Worm (Caenorhabditis elegans) whole organism, L1 larva: ENCODE results near the gene F53B3.6.

ENCODE experiments used
- C16A3.4 ChIP-seq: fragments of 150-350 bp; optimal IDR thresholded peaks from 2 replicates; lab custom pipeline; 2014; ENCODE audit warnings: missing biosample characterization, missing genetic modification characterization
- aha-1 ChIP-seq: fragments of 150-350 bp; optimal IDR thresholded peaks from 2 replicates; lab custom pipeline; 2014; ENCODE audit warnings: missing biosample characterization, missing genetic modification characterization
- aly-2 ChIP-seq: fragments of 150-350 bp; optimal IDR thresholded peaks from 2 replicates; lab custom pipeline; 2014; ENCODE audit warnings: missing biosample characterization, missing genetic modification characterization
- blmp-1 ChIP-seq: fragments of 150-350 bp; optimal IDR thresholded peaks from 2 replicates; lab custom pipeline; 2014; ENCODE audit warnings: missing biosample characterization, missing genetic modification characterization
- ceh-8 ChIP-seq: fragments of 200-800 bp; sonication (Bioruptor generic); optimal IDR thresholded peaks from 2 replicates; lab custom pipeline; 2018; ENCODE audit warnings: mild to moderate bottlenecking, missing genetic modification characterization, moderate library complexity, missing compliant biosample characterization
- efl-1 ChIP-seq, 4 experiments: fragments of 150-350 bp; optimal IDR thresholded peaks in 3 of 4; peaks in 1 of 4; 1 replicate in 1 of 4; 2 replicates in 3 of 4; lab custom pipeline; 2014; ENCODE audit warnings: missing biosample characterization in 2 of 4, missing genetic modification characterization in 2 of 4, missing genetic modification reagents in 2 of 4
- elt-2 ChIP-seq: sonication (generic microtip); optimal IDR thresholded peaks from 2 replicates; lab custom pipeline; 2016; ENCODE audit warnings: missing genetic modification characterization, mild to moderate bottlenecking, inconsistent platforms, missing compliant biosample characterization, missing genetic modification reagents
- elt-3 ChIP-seq, 6 experiments: fragments of 150-350 bp in 1 of 6; sonication (generic microtip); optimal IDR thresholded peaks; 2 replicates each; lab custom pipeline; 2017 to 2018; ENCODE audit warnings: missing biosample characterization in 6 of 6, missing genetic modification characterization in 6 of 6, inconsistent platforms in 1 of 6
- fkh-10 ChIP-seq: sonication (generic microtip); optimal IDR thresholded peaks from 2 replicates; lab custom pipeline; 2017; ENCODE audit warnings: missing biosample characterization, missing genetic modification reagents, missing genetic modification characterization
- grh-1 ChIP-seq: fragments of 200-800 bp; sonication (Bioruptor generic); IDR thresholded peaks from 2 replicates; pipeline ENCODE4 v1.3.6; 2022; ENCODE audit warnings: missing genetic modification reagents, missing genetic modification characterization, missing compliant biosample characterization
- hlh-4 ChIP-seq: sonication (generic microtip); optimal IDR thresholded peaks from 2 replicates; lab custom pipeline; 2016; ENCODE audit warnings: mild to moderate bottlenecking, missing genetic modification characterization, missing compliant biosample characterization
- hpl-2 ChIP-seq: fragments of 150-350 bp; optimal IDR thresholded peaks from 2 replicates; lab custom pipeline; 2014; ENCODE audit warnings: missing biosample characterization, missing genetic modification reagents, missing genetic modification characterization
- irx-1 ChIP-seq: sonication (generic microtip); optimal IDR thresholded peaks from 2 replicates; lab custom pipeline; 2016; ENCODE audit warnings: missing genetic modification characterization, missing compliant biosample characterization
- jun-1 ChIP-seq: fragments of 150-350 bp; optimal IDR thresholded peaks from 2 replicates; lab custom pipeline; 2014; ENCODE audit warnings: missing biosample characterization, missing genetic modification reagents, missing genetic modification characterization
- lin-13 ChIP-seq: fragments of 150-350 bp; optimal IDR thresholded peaks from 2 replicates; lab custom pipeline; 2014; ENCODE audit warnings: missing biosample characterization, missing genetic modification reagents, missing genetic modification characterization
- lin-14 ChIP-seq: fragments of 200-800 bp; sonication (Bioruptor generic); optimal IDR thresholded peaks from 2 replicates; lab custom pipeline; 2018; ENCODE audit warnings: mild to moderate bottlenecking, missing genetic modification characterization, moderate library complexity, missing compliant biosample characterization
- lin-15B ChIP-seq: fragments of 150-350 bp; sonication (generic microtip); optimal IDR thresholded peaks from 3 replicates; lab custom pipeline; 2014; ENCODE audit warnings: missing biosample characterization, missing genetic modification characterization
- lin-35 ChIP-seq, 2 experiments: fragments of 150-350 bp; optimal IDR thresholded peaks; 2 replicates each; lab custom pipeline; 2014; ENCODE audit warnings: missing biosample characterization in 2 of 2, missing genetic modification characterization in 2 of 2, missing genetic modification reagents in 2 of 2
- lir-3 ChIP-seq: sonication (generic microtip); optimal IDR thresholded peaks from 2 replicates; lab custom pipeline; 2016; ENCODE audit warnings: mild to moderate bottlenecking, missing genetic modification characterization, moderate library complexity, missing compliant biosample characterization; ENCODE audit not compliant: poor library complexity
- lsy-2 ChIP-seq, 2 experiments: fragments of 150-350 bp; optimal IDR thresholded peaks; 2 replicates each; lab custom pipeline; 2014; ENCODE audit warnings: missing biosample characterization in 2 of 2, missing genetic modification characterization in 2 of 2
- mab-9 ChIP-seq: fragments of 200-800 bp; sonication (Bioruptor generic); IDR thresholded peaks from 2 replicates; pipeline ENCODE4 v1.3.6; 2022; ENCODE audit warnings: missing genetic modification reagents, missing genetic modification characterization, missing compliant biosample characterization
- mdl-1 ChIP-seq, 2 experiments: fragments of 150-350 bp; optimal IDR thresholded peaks; 2 replicates each; lab custom pipeline; 2014 to 2017; ENCODE audit warnings: missing biosample characterization in 2 of 2, missing genetic modification characterization in 2 of 2, inconsistent platforms in 1 of 2
- mep-1 ChIP-seq: fragments of 150-350 bp; optimal IDR thresholded peaks from 2 replicates; lab custom pipeline; 2014; ENCODE audit warnings: missing biosample characterization, missing genetic modification characterization
- nhr-12 ChIP-seq: sonication (generic microtip); optimal IDR thresholded peaks from 2 replicates; lab custom pipeline; 2017; ENCODE audit warnings: missing biosample characterization, missing genetic modification characterization
- nhr-19 ChIP-seq: fragments of 200-800 bp; sonication (Bioruptor generic); conservative IDR thresholded peaks from 2 replicates; pipeline ENCODE4 v1.3.6; 2022; ENCODE audit warnings: missing genetic modification characterization, missing compliant biosample characterization
- nhr-20 ChIP-seq: sonication (generic microtip); optimal IDR thresholded peaks from 2 replicates; lab custom pipeline; 2016; ENCODE audit warnings: mild to moderate bottlenecking, missing genetic modification characterization, missing compliant biosample characterization
- nhr-28 ChIP-seq: fragments of 150-350 bp; optimal IDR thresholded peaks from 2 replicates; lab custom pipeline; 2014; ENCODE audit warnings: missing biosample characterization, missing genetic modification characterization
- nhr-47 ChIP-seq: sonication (generic microtip); optimal IDR thresholded peaks from 2 replicates; lab custom pipeline; 2016; ENCODE audit warnings: mild to moderate bottlenecking, missing genetic modification characterization, moderate library complexity, missing compliant biosample characterization
- nhr-71 ChIP-seq: sonication (generic microtip); optimal IDR thresholded peaks from 2 replicates; lab custom pipeline; 2016; ENCODE audit warnings: mild to moderate bottlenecking, missing genetic modification characterization, moderate library complexity, missing compliant biosample characterization
- nhr-85 ChIP-seq: sonication (generic microtip); peaks from one replicate; lab custom pipeline; 2016; ENCODE audit warnings: missing genetic modification characterization, inconsistent platforms, missing compliant biosample characterization
- nhr-90 ChIP-seq: sonication (generic microtip); optimal IDR thresholded peaks from 2 replicates; lab custom pipeline; 2016; ENCODE audit warnings: mild to moderate bottlenecking, missing genetic modification characterization, missing compliant biosample characterization; ENCODE audit not compliant: poor library complexity
- pqm-1 ChIP-seq: sonication (generic microtip); optimal IDR thresholded peaks from 3 replicates; lab custom pipeline; 2017; ENCODE audit warnings: missing biosample characterization, missing genetic modification characterization
- rnt-1 ChIP-seq: sonication (generic microtip); optimal IDR thresholded peaks from 2 replicates; lab custom pipeline; 2016; ENCODE audit warnings: mild to moderate bottlenecking, missing genetic modification characterization, moderate library complexity, missing compliant biosample characterization
- skn-1 ChIP-seq: fragments of 150-350 bp; optimal IDR thresholded peaks from 2 replicates; lab custom pipeline; 2014; ENCODE audit warnings: missing biosample characterization, missing genetic modification characterization
- snu-23 ChIP-seq: sonication (generic microtip); optimal IDR thresholded peaks from 2 replicates; lab custom pipeline; 2016; ENCODE audit warnings: missing genetic modification characterization, missing compliant biosample characterization
- sox-4 ChIP-seq: sonication (generic microtip); optimal IDR thresholded peaks from 2 replicates; lab custom pipeline; 2016; ENCODE audit warnings: missing genetic modification characterization, missing compliant biosample characterization
- unc-130 ChIP-seq: fragments of 150-350 bp; optimal IDR thresholded peaks from 2 replicates; lab custom pipeline; 2017; ENCODE audit warnings: missing biosample characterization, missing genetic modification characterization, inconsistent platforms
- unc-30 ChIP-seq: sonication (generic microtip); optimal IDR thresholded peaks from 2 replicates; lab custom pipeline; 2017; ENCODE audit warnings: missing biosample characterization, missing genetic modification characterization
- vab-15 ChIP-seq: sonication (generic microtip); optimal IDR thresholded peaks from 2 replicates; lab custom pipeline; 2017; ENCODE audit warnings: missing genotype, mild to moderate bottlenecking, missing genetic modification characterization, missing compliant biosample characterization
- zag-1 ChIP-seq: fragments of 150-350 bp; optimal IDR thresholded peaks from 2 replicates; lab custom pipeline; 2014; ENCODE audit warnings: missing biosample characterization, missing genetic modification characterization
- ztf-4 ChIP-seq: fragments of 150-350 bp; optimal IDR thresholded peaks from 2 replicates; lab custom pipeline; 2014; ENCODE audit warnings: missing biosample characterization, missing genetic modification characterization

F53B3.6 gene

ce11 chrX:2857070-2857825, 6.8 kb upstream of the F53B3.6 start, which contains the start of gene tra-4 (continued):
- TF ChIP-seq ztf-4 (tag; lab: Kevin White, UChicago), result no peak
- no peak for TF ChIP-seq elt-2 (tag; lab: Kevin White, UChicago)
- TF ChIP-seq hlh-4 (tag; lab: Kevin White, UChicago), result no peak
- peak; percentile 78 for TF ChIP-seq rnt-1 (tag; lab: Kevin White, UChicago)
- no peak for TF ChIP-seq nhr-12
- no peak for TF ChIP-seq ceh-8
- no peak for TF ChIP-seq lin-15B
- TF ChIP-seq unc-30 (tag; lab: Kevin White, UChicago), result no peak
- no peak for TF ChIP-seq grh-1 (GFP tag; lab: Robert Waterston, UW)
- TF ChIP-seq, all 84 proteins: peak for 20

DNA sequence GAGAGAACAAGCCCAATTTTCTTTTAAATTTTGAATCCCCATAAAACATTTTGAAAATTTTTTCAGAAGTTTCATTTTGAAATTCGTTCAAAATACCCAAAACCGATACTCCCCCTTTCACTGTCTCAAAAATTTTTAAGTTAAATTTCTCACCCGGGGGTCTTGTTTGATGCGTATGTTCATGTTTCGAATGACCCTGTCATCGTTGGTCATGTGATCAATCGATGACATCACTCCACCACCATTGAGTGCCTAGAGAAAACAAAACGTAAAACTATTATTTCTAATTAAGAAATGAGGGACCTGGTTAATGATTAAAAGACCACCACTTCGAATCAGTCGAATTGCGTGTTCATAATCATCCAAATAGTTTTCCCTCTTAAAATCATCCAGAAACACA, 5.6 kb upstream of the F53B3.6 start:
- TF ChIP-seq vab-15, result no peak
- TF ChIP-seq elt-3 (tag; optimal IDR thresholded peaks at IDR 0.05; lab: Kevin White, UChicago), result peak in 2 of 6 experiments; percentile 21 to 62
- TF ChIP-seq efl-1 (optimal IDR thresholded peaks at IDR 0.05; lab: Kevin White, UChicago), result no peak
- peak in 1 of 2 experiments; percentile 82 for TF ChIP-seq efl-1 (GFP tag; optimal IDR thresholded peaks at IDR 0.05 in 1 of 2; lab: Kevin White, UChicago)
- TF ChIP-seq mab-9 (GFP tag; lab: Robert Waterston, UW), result no peak
- no peak for TF ChIP-seq lir-3 (tag; lab: Kevin White, UChicago)
- no peak for TF ChIP-seq nhr-12
- peak; percentile 44 for TF ChIP-seq unc-130 (tag; lab: Kevin White, UChicago)
- peak; percentile 44 for TF ChIP-seq nhr-19
- peak in 1 of 2 experiments; percentile 9 for TF ChIP-seq lsy-2 (tag; optimal IDR thresholded peaks at IDR 0.05; lab: Kevin White, UChicago)
- TF ChIP-seq nhr-47, result peak; percentile 2
- TF ChIP-seq lin-35 (GFP tag; optimal IDR thresholded peaks at IDR 0.05; lab: Kevin White, UChicago), result peak in 1 of 2 experiments; percentile 57
- TF ChIP-seq nhr-71 (tag; lab: Kevin White, UChicago), result peak; percentile 62
- no peak for TF ChIP-seq fkh-10
- peak; percentile 35 for TF ChIP-seq C16A3.4 (tag; lab: Kevin White, UChicago)
- TF ChIP-seq jun-1 (tag; lab: Kevin White, UChicago), result no peak
- no peak for TF ChIP-seq pqm-1 (tag; lab: Kevin White, UChicago)
- no peak for TF ChIP-seq aly-2 (tag; lab: Kevin White, UChicago)
- TF ChIP-seq nhr-85 (tag; lab: Kevin White, UChicago), result peak; percentile 90
- TF ChIP-seq nhr-90, result peak; percentile 72
- peak; percentile 66 for TF ChIP-seq blmp-1 (tag; lab: Kevin White, UChicago)
- no peak for TF ChIP-seq mdl-1 (tag; optimal IDR thresholded peaks at IDR 0.05; lab: Kevin White, UChicago)
- no peak for TF ChIP-seq zag-1 (tag; lab: Kevin White, UChicago)
- TF ChIP-seq aha-1 (tag; lab: Kevin White, UChicago), result no peak
- TF ChIP-seq nhr-20 (tag; lab: Kevin White, UChicago), result peak; percentile 58
- no peak for TF ChIP-seq hpl-2 (GFP tag; lab: Kevin White, UChicago)
- peak; percentile 56 for TF ChIP-seq snu-23
- TF ChIP-seq rnt-1 (tag; lab: Kevin White, UChicago), result peak; percentile 2
- no peak for TF ChIP-seq nhr-28
- peak; percentile 34 for TF ChIP-seq skn-1 (tag; lab: Kevin White, UChicago)
- peak; percentile 24 for TF ChIP-seq mep-1
- no peak for TF ChIP-seq sox-4 (tag; lab: Kevin White, UChicago)
- no peak for TF ChIP-seq irx-1 (tag; lab: Kevin White, UChicago)
- no peak for TF ChIP-seq lin-13 (GFP tag; lab: Kevin White, UChicago)
- peak; percentile 56 for TF ChIP-seq lin-14
